Fruit fly (Drosophila melanogaster): ENCODE results near the gene CG11927.
A peak's percentile ranks its signal among the peaks of the same experiment; 100 is the strongest.

Gene CG11927

DNA sequence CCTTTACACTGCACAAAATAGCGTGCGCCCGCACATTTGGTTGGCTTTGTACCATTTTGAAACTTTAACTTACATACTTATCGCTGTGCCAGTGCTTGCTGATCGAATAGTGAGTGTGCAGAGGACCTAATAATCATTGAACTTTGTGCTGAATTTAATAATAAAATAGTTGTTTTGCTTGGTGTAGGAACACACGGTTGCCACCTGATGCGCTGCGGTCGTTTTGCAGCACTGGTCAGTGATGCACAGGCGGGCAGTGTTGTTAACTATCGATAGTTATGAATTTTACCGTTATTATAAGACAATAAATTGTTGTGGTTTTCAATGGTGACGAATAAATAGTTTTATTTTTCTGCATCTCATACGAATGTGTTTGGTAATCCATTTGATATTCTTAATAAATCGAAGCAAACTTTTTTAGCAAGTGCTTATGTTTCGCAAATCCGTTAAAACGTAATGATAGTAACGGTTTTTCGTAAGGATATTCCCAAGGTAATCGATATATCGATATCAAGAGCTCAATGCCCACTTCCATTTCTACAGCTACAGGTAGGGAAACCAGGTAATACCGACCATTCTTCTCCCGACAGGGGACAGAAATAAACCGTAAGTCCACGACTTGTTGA is 9.7 kb upstream of the CG11927 start, which contains the start of the genes tank and CG12194 (continued):
- TF ChIP-seq CG4617 (GFP tag; optimal IDR thresholded peaks at IDR 0.05; ENCODE audit: borderline replicate concordance) = peak; percentile 100
- peak; percentile 99 for TF ChIP-seq pb (GFP tag; optimal IDR thresholded peaks at IDR 0.05)
- TF ChIP-seq fru (optimal IDR thresholded peaks at IDR 0.05) = no peak
- no peak for TF ChIP-seq Trl (optimal IDR thresholded peaks at IDR 0.05)
- TF ChIP-seq Trl (GFP tag; optimal IDR thresholded peaks at IDR 0.05) = peak; percentile 99
- TF ChIP-seq HLHmδ (GFP tag; optimal IDR thresholded peaks at IDR 0.05) = no peak
- peak; percentile 94 for TF ChIP-seq CG12104 (GFP tag; optimal IDR thresholded peaks at IDR 0.05)
- peak; percentile 84 for TF ChIP-seq CG5180 (GFP tag; optimal IDR thresholded peaks at IDR 0.05)
- TF ChIP-seq maf-S (GFP tag; optimal IDR thresholded peaks at IDR 0.05) = peak; percentile 99
- TF ChIP-seq so (GFP tag; IDR thresholded peaks at IDR 0.05) = peak; percentile 99
- peak; percentile 98 for TF ChIP-seq da (GFP tag; optimal IDR thresholded peaks at IDR 0.05)
- peak; percentile 99 for TF ChIP-seq CG30403 (GFP tag; optimal IDR thresholded peaks at IDR 0.05)
- TF ChIP-seq CG7372 (GFP tag; IDR thresholded peaks at IDR 0.05) = peak; percentile 98
- peak; percentile 99 for TF ChIP-seq btn (GFP tag; optimal IDR thresholded peaks at IDR 0.05)
- TF ChIP-seq sqz (GFP tag; optimal IDR thresholded peaks at IDR 0.05) = no peak
- peak; percentile 62; the same call in 2 of the 3 replicates for TF ChIP-seq zen2 (GFP tag; IDR thresholded peaks at IDR 0.05; ENCODE audit: partially characterized antibody)
- peak; percentile 98 for TF ChIP-seq Max (GFP tag; optimal IDR thresholded peaks at IDR 0.05)
- TF ChIP-seq slp2 (GFP tag; optimal IDR thresholded peaks at IDR 0.05) = peak; percentile 99
- TF ChIP-seq mam (GFP tag; optimal IDR thresholded peaks at IDR 0.05) = peak; percentile 99
- TF ChIP-seq Bdp1 (GFP tag; optimal IDR thresholded peaks at IDR 0.05) = peak; percentile 95
- TF ChIP-seq Dref (GFP tag; IDR thresholded peaks at IDR 0.05) = peak; percentile 76
- TF ChIP-seq vfl (GFP tag; optimal IDR thresholded peaks at IDR 0.05) = peak; percentile 99
- peak; percentile 98 for TF ChIP-seq Dbx (GFP tag; IDR thresholded peaks at IDR 0.05)
- peak; percentile 99 for TF ChIP-seq Ssrp (tag; optimal IDR thresholded peaks at IDR 0.05)
- TF ChIP-seq Opbp (GFP tag; IDR thresholded peaks at IDR 0.05; ENCODE audit: partially characterized antibody) = peak; percentile 61; the same call in 1 of the 3 replicates
- peak; percentile 95 for TF ChIP-seq ssp (GFP tag; IDR thresholded peaks at IDR 0.05)
- peak; percentile 99 for TF ChIP-seq stc (GFP tag; IDR thresholded peaks at IDR 0.05)
- peak; percentile 98 for TF ChIP-seq CG12744 (GFP tag; optimal IDR thresholded peaks at IDR 0.05)
- peak; percentile 85 for TF ChIP-seq CG4328 (GFP tag; optimal IDR thresholded peaks at IDR 0.05)
- TF ChIP-seq crp (GFP tag; optimal IDR thresholded peaks at IDR 0.05) = peak; percentile 40 to 78
- TF ChIP-seq slou (GFP tag; optimal IDR thresholded peaks at IDR 0.05) = peak; percentile 99
- TF ChIP-seq chinmo (GFP tag; IDR thresholded peaks at IDR 0.05; ENCODE audit: partially characterized antibody) = 0 out of 4 replicates have a peak, but pooled peaks have one; percentile 70
- TF ChIP-seq C15 (GFP tag; IDR thresholded peaks at IDR 0.05) = peak; percentile 98
- TF ChIP-seq bab2 (GFP tag; optimal IDR thresholded peaks at IDR 0.05) = peak; percentile 99
- peak; percentile 99 for TF ChIP-seq CG8944 (GFP tag; optimal IDR thresholded peaks at IDR 0.05)
- peak; percentile 90 for TF ChIP-seq ftz-f1 (GFP tag; optimal IDR thresholded peaks at IDR 0.05)
- TF ChIP-seq PHDP (tag; optimal IDR thresholded peaks at IDR 0.05) = peak; percentile 99
- peak; percentile 99 for TF ChIP-seq Hr3 (GFP tag; optimal IDR thresholded peaks at IDR 0.05)
- TF ChIP-seq corto (GFP tag; optimal IDR thresholded peaks at IDR 0.05) = peak; percentile 96
- TF ChIP-seq CG3995 (GFP tag; optimal IDR thresholded peaks at IDR 0.05) = peak; percentile 72
- peak; percentile 29; the same call in 1 of the 3 replicates for TF ChIP-seq hb (GFP tag; IDR thresholded peaks at IDR 0.05; ENCODE audit: partially characterized antibody)
- TF ChIP-seq B-H1 (GFP tag; IDR thresholded peaks at IDR 0.05) = peak; percentile 99
- TF ChIP-seq mld (GFP tag; IDR thresholded peaks at IDR 0.05; ENCODE audit: partially characterized antibody) = 0 out of 3 replicates have a peak, but pooled peaks have one; percentile 38
- TF ChIP-seq Eip74EF (GFP tag; optimal IDR thresholded peaks at IDR 0.05) = peak in 1 of 2 experiments; percentile 96
- TF ChIP-seq Side (GFP tag; optimal IDR thresholded peaks at IDR 0.05) = peak; percentile 99
- peak; percentile 99 for TF ChIP-seq CG13624 (GFP tag; optimal IDR thresholded peaks at IDR 0.05)
- peak; percentile 99 for TF ChIP-seq Oli (tag; optimal IDR thresholded peaks at IDR 0.05)
- TF ChIP-seq CG17802 (tag; optimal IDR thresholded peaks at IDR 0.05) = peak; percentile 95
- TF ChIP-seq Ada2b (GFP tag; IDR thresholded peaks at IDR 0.05) = peak; percentile 99
- TF ChIP-seq wor (GFP tag; IDR thresholded peaks at IDR 0.05) = peak; percentile 99
